Worm (Caenorhabditis elegans): ENCODE measurements around the gene rpl-11.1.

ce11 chrV:3631591-3631990 is 45.7 kb upstream of the rpl-11.1 start, which contains the start of gene F59B1.6:
- TF ChIP-seq him-1 (tag; optimal IDR thresholded peaks at IDR 0.05) (no peak), W03F9.2 (tag; optimal IDR thresholded peaks at IDR 0.05) (no peak)
